Fruit fly (Drosophila melanogaster): ENCODE results near the gene CG6462.

Gene CG6462

DNA sequence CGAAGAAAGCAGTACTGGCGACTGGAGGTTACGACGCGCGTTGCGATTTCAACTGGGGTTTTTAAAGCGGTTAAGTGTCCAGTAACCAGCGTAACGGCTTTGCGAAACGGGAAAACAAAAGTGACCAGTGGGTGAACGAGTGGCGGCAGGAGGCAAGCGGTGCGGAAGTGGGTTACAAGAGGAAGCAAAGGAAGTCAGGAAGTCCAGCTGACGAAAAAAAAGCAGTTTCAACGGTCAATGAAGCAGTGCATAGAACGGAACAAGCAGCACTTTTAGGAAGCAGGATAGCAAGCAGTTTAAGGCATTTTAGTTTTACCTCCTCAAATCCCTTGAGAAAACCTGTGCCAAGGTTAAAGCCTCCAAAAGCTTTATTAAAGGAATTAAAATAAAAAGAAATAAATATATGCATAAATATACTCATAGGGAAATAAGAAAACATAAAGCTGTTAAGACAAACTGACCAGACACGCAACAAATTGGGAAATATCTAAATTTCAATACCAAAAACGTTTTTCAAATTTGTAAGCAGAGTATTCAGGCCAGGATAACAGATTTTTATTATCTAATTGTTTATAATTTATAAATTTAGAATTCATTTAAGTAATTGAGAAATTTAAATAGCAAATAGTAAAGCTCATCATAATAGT, 22.3 kb downstream of the CG6462 start, which contains the start of gene CG6592 (continued):
- TF ChIP-seq Mrtf (GFP tag; IDR thresholded peaks at IDR 0.05) (no peak), CG13894 (tag; optimal IDR thresholded peaks at IDR 0.05) (no peak), Spps (tag; optimal IDR thresholded peaks at IDR 0.05) (no peak), Pdp1 (GFP tag; optimal IDR thresholded peaks at IDR 0.05) (peak in 1 of 2 experiments; percentile 8), esg (GFP tag; conservative IDR thresholded peaks at IDR 0.05) (no peak), CG12942 (GFP tag; optimal IDR thresholded peaks at IDR 0.05) (peak; percentile 14), Adf1 (GFP tag; IDR thresholded peaks at IDR 0.05) (no peak), CG11456 (GFP tag; IDR thresholded peaks at IDR 0.05) (peak; percentile 69; the same call in 1 of the 3 replicates), Meics (GFP tag; optimal IDR thresholded peaks at IDR 0.05) (no peak), gfzf (GFP tag; optimal IDR thresholded peaks at IDR 0.05) (no peak), Opbp (GFP tag; IDR thresholded peaks at IDR 0.05; ENCODE audit: partially characterized antibody) (peak; percentile 36; the same call in 1 of the 3 replicates), btn (GFP tag; optimal IDR thresholded peaks at IDR 0.05) (no peak), sens-2 (GFP tag; IDR thresholded peaks at IDR 0.05) (no peak), B-H1 (GFP tag; IDR thresholded peaks at IDR 0.05) (no peak), kay (GFP tag; optimal IDR thresholded peaks at IDR 0.05) (no peak), CG3838 (GFP tag; optimal IDR thresholded peaks at IDR 0.05) (no peak), gem (tag; optimal IDR thresholded peaks at IDR 0.05) (peak; percentile 8), fd102C (GFP tag; optimal IDR thresholded peaks at IDR 0.05) (peak; percentile 85), tgo (GFP tag; IDR thresholded peaks at IDR 0.05) (no peak), zen (tag; optimal IDR thresholded peaks at IDR 0.05) (peak; percentile 80), Ets97D (GFP tag; optimal IDR thresholded peaks at IDR 0.05) (peak; percentile 98), pnt (GFP tag; optimal IDR thresholded peaks at IDR 0.05) (no peak), Usf (GFP tag; optimal IDR thresholded peaks at IDR 0.05) (peak; percentile 68), dpn (GFP tag; optimal IDR thresholded peaks at IDR 0.05) (peak in 1 of 2 experiments; percentile 61), CG18599 (GFP tag; optimal IDR thresholded peaks at IDR 0.05) (no peak), zfh1 (GFP tag; IDR thresholded peaks at IDR 0.05) (peak; percentile 61; the same call in 1 of the 3 replicates), sens (GFP tag) (peak; percentile 80), Xrp1 (GFP tag; IDR thresholded peaks at IDR 0.05) (no peak), onecut (GFP tag; IDR thresholded peaks at IDR 0.05) (0 out of 2 replicates have a peak, but pooled peaks have one; percentile 13), CG5245 (GFP tag; optimal IDR thresholded peaks at IDR 0.05) (no peak), CG32532 (GFP tag; IDR thresholded peaks at IDR 0.05) (no peak), CHES-1-like (GFP tag; optimal IDR thresholded peaks at IDR 0.05) (peak; percentile 49), Abd-B (GFP tag; optimal IDR thresholded peaks at IDR 0.05) (peak; percentile 24), disco-r (GFP tag; optimal IDR thresholded peaks at IDR 0.05) (peak; percentile 4), CG9817 (tag; optimal IDR thresholded peaks at IDR 0.05) (peak; percentile 12), CG1233 (GFP tag; optimal IDR thresholded peaks at IDR 0.05) (peak; percentile 64), CG16813 (GFP tag; IDR thresholded peaks at IDR 0.05; ENCODE audit: partially characterized antibody) (0 out of 3 replicates have a peak, but pooled peaks have one; percentile 32), Xbp1 (GFP tag; optimal IDR thresholded peaks at IDR 0.05) (peak; percentile 29), ci (GFP tag; IDR thresholded peaks at IDR 0.05) (peak; percentile 43; the same call in 1 of the 3 replicates), knrl (GFP tag; IDR thresholded peaks at IDR 0.05; ENCODE audit: partially characterized antibody) (peak; percentile 38; the same call in 1 of the 3 replicates), CG14860 (GFP tag; IDR thresholded peaks at IDR 0.05; ENCODE audit: partially characterized antibody) (no peak), chif (GFP tag; optimal IDR thresholded peaks at IDR 0.05) (peak; percentile 36 to 77), fu2 (GFP tag; optimal IDR thresholded peaks at IDR 0.05) (no peak), CG11085 (GFP tag; IDR thresholded peaks at IDR 0.05) (0 out of 2 replicates have a peak, but pooled peaks have one; percentile 25), otp (GFP tag; IDR thresholded peaks at IDR 0.05) (peak; percentile 65; the same call in 1 of the 3 replicates), sim (GFP tag; IDR thresholded peaks at IDR 0.05) (0 out of 2 replicates have a peak, but pooled peaks have one; percentile 33), Sox102F (GFP tag; optimal IDR thresholded peaks at IDR 0.05) (no peak), lmd (GFP tag; IDR thresholded peaks at IDR 0.05) (no peak; the same call in 1 of the 2 replicates), Sin3A (optimal IDR thresholded peaks at IDR 0.05) (no peak), CG13775 (GFP tag; optimal IDR thresholded peaks at IDR 0.05) (peak; percentile 68)
